Worm (Caenorhabditis elegans): ENCODE results near the gene tcer-1.

DNA sequence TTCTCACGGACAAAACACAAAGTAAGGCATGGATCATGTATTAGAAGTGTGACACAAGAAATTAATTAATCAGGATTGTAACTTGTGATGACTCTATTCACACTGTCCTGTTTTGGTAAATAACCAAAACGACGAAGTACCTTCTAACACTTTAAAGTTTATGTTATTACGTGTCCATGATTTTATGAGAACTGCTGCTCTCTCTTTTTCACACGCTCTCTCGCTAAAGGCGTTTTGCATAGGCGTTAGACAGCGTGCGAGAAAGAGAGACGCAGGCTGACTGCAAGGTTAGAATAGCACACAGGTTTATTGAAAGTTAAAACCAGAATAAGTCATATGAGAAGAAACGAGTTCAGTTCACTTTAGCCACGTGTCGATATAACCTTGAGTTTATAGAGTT lies 40.2 kb upstream of the tcer-1 start:
- TF ChIP-seq dmd-6 (GFP tag; IDR thresholded peaks at IDR 0.05) (no peak), lin-29 (GFP tag; IDR thresholded peaks at IDR 0.05) (no peak), nhr-28 (tag; optimal IDR thresholded peaks at IDR 0.05) (no peak), madf-5 (GFP tag; IDR thresholded peaks at IDR 0.05) (no peak), mdl-1 (tag; optimal IDR thresholded peaks at IDR 0.05) (no peak), lin-38 (GFP tag; IDR thresholded peaks at IDR 0.05) (no peak), unc-62 (GFP tag; optimal IDR thresholded peaks at IDR 0.05 in 1 of 2) (no peak), unc-62 (tag; optimal IDR thresholded peaks at IDR 0.05) (no peak), nhr-102 (tag; optimal IDR thresholded peaks at IDR 0.05) (no peak), ceh-82 (tag; optimal IDR thresholded peaks at IDR 0.05) (no peak), unc-39 (tag; optimal IDR thresholded peaks at IDR 0.05) (no peak)

Measured in whole organism, L4 larva.